Worm (Caenorhabditis elegans) whole organism, late embryonic: ENCODE data around the gene ugt-54.

ENCODE experiments used
- C08G9.2 ChIP-seq: sonication (generic microtip); optimal IDR thresholded peaks from 2 replicates; lab custom pipeline; 2016; ENCODE audit warnings: mild to moderate bottlenecking, missing genetic modification characterization, moderate library complexity, missing compliant biosample characterization
- F13H6.1 ChIP-seq: sonication (generic microtip); optimal IDR thresholded peaks from 2 replicates; lab custom pipeline; 2016; ENCODE audit warnings: missing genetic modification characterization, missing compliant biosample characterization
- K02D7.2 ChIP-seq: sonication (generic microtip); optimal IDR thresholded peaks from 2 replicates; lab custom pipeline; 2017; ENCODE audit warnings: mild to moderate bottlenecking, missing genetic modification characterization, missing compliant biosample characterization
- K09A11.1 ChIP-seq: sonication (generic microtip); optimal IDR thresholded peaks from 2 replicates; lab custom pipeline; 2017; ENCODE audit warnings: antibody characterized with exemption, mild to moderate bottlenecking, missing genetic modification characterization, missing compliant biosample characterization; ENCODE audit not compliant: insufficient read depth
- T23F11.4 ChIP-seq: fragments of 200-800 bp; sonication (Bioruptor generic); optimal IDR thresholded peaks from 2 replicates; lab custom pipeline; 2018; ENCODE audit warnings: mild to moderate bottlenecking, missing genetic modification characterization, missing compliant biosample characterization
- Y22D7AL.16 ChIP-seq: sonication (generic microtip); optimal IDR thresholded peaks from 2 replicates; lab custom pipeline; 2016; ENCODE audit warnings: missing genetic modification characterization, missing compliant biosample characterization
- ceh-14 ChIP-seq: sonication (generic microtip); optimal IDR thresholded peaks from 2 replicates; lab custom pipeline; 2016; ENCODE audit warnings: missing genotype, missing genetic modification characterization, missing compliant biosample characterization
- ceh-18 ChIP-seq: sonication (generic microtip); optimal IDR thresholded peaks from 2 replicates; lab custom pipeline; 2016; ENCODE audit warnings: missing genetic modification characterization, missing compliant biosample characterization
- ceh-2 ChIP-seq: sonication (generic microtip); optimal IDR thresholded peaks from 2 replicates; lab custom pipeline; 2016; ENCODE audit warnings: missing genotype, missing genetic modification characterization, missing compliant biosample characterization
- ceh-24 ChIP-seq: sonication (generic microtip); optimal IDR thresholded peaks from 2 replicates; lab custom pipeline; 2016; ENCODE audit warnings: mild to moderate bottlenecking, missing genetic modification characterization, missing compliant biosample characterization
- ceh-30 ChIP-seq: fragments of 150-350 bp; optimal IDR thresholded peaks from 2 replicates; lab custom pipeline; 2014; ENCODE audit warnings: missing biosample characterization, missing genetic modification characterization
- ceh-31 ChIP-seq: sonication (generic microtip); optimal IDR thresholded peaks from 2 replicates; lab custom pipeline; 2016; ENCODE audit warnings: missing genetic modification characterization, missing compliant biosample characterization
- ceh-34 ChIP-seq: sonication (generic microtip); optimal IDR thresholded peaks from 2 replicates; lab custom pipeline; 2016; ENCODE audit warnings: mild to moderate bottlenecking, missing genetic modification characterization, missing compliant biosample characterization
- ceh-48 ChIP-seq: sonication (generic microtip); optimal IDR thresholded peaks from 2 replicates; lab custom pipeline; 2016; ENCODE audit warnings: missing genetic modification characterization, inconsistent platforms, missing compliant biosample characterization
- che-1 ChIP-seq: sonication (generic microtip); optimal IDR thresholded peaks from 2 replicates; lab custom pipeline; 2016; ENCODE audit warnings: mild to moderate bottlenecking, missing genetic modification characterization, missing compliant biosample characterization
- dmd-4 ChIP-seq: sonication (generic microtip); optimal IDR thresholded peaks from 2 replicates; lab custom pipeline; 2016; ENCODE audit warnings: borderline replicate concordance, missing genetic modification characterization, missing compliant biosample characterization
- dve-1 ChIP-seq: sonication (generic microtip); optimal IDR thresholded peaks from 2 replicates; lab custom pipeline; 2017; ENCODE audit warnings: antibody characterized with exemption, mild to moderate bottlenecking, missing genetic modification characterization, missing compliant biosample characterization
- elt-4 ChIP-seq: sonication (generic microtip); optimal IDR thresholded peaks from 2 replicates; lab custom pipeline; 2016; ENCODE audit warnings: missing genetic modification characterization, missing compliant biosample characterization
- ets-4 ChIP-seq: sonication (generic microtip); optimal IDR thresholded peaks from 2 replicates; lab custom pipeline; 2016; ENCODE audit warnings: missing genetic modification characterization, missing compliant biosample characterization
- fkh-6 ChIP-seq: sonication (generic microtip); optimal IDR thresholded peaks from 2 replicates; lab custom pipeline; 2016; ENCODE audit warnings: missing genetic modification characterization, missing compliant biosample characterization
- hlh-6 ChIP-seq: sonication (generic microtip); optimal IDR thresholded peaks from 2 replicates; lab custom pipeline; 2016; ENCODE audit warnings: missing genotype, missing genetic modification characterization, missing compliant biosample characterization
- lim-6 ChIP-seq: sonication (generic microtip); optimal IDR thresholded peaks from 2 replicates; lab custom pipeline; 2016; ENCODE audit warnings: missing genetic modification characterization, missing compliant biosample characterization
- lin-11 ChIP-seq: fragments of 200-800 bp; sonication (Bioruptor generic); optimal IDR thresholded peaks from 2 replicates; lab custom pipeline; 2018; ENCODE audit warnings: mild to moderate bottlenecking, missing genetic modification characterization, missing compliant biosample characterization
- madf-2 ChIP-seq: sonication (generic microtip); optimal IDR thresholded peaks from 2 replicates; lab custom pipeline; 2017; ENCODE audit warnings: missing genetic modification characterization, missing compliant biosample characterization
- mec-3 ChIP-seq: sonication (generic microtip); optimal IDR thresholded peaks from 2 replicates; lab custom pipeline; 2016; ENCODE audit warnings: borderline replicate concordance, missing genetic modification characterization, missing compliant biosample characterization
- nhr-232 ChIP-seq: sonication (generic microtip); optimal IDR thresholded peaks from 2 replicates; lab custom pipeline; 2016; ENCODE audit warnings: missing genetic modification characterization, missing compliant biosample characterization
- npax-4 ChIP-seq: sonication (generic microtip); optimal IDR thresholded peaks from 2 replicates; lab custom pipeline; 2016; ENCODE audit warnings: missing genetic modification characterization, missing compliant biosample characterization
- pat-9 ChIP-seq: fragments of 200-800 bp; sonication (Bioruptor generic); optimal IDR thresholded peaks from 2 replicates; lab custom pipeline; 2018; ENCODE audit warnings: mild to moderate bottlenecking, missing genetic modification characterization, moderate library complexity, missing compliant biosample characterization
- pha-4 ChIP-seq: fragments of 150-350 bp; optimal IDR thresholded peaks from 2 replicates; lab custom pipeline; 2018; ENCODE audit warnings: missing biosample characterization, missing genetic modification reagents, missing genetic modification characterization
- pqm-1 ChIP-seq: sonication (generic microtip); optimal IDR thresholded peaks from 2 replicates; lab custom pipeline; 2016; ENCODE audit warnings: missing genetic modification characterization, missing compliant biosample characterization
- pros-1 ChIP-seq: fragments of 150-350 bp; optimal IDR thresholded peaks from 2 replicates; lab custom pipeline; 2014; ENCODE audit warnings: missing biosample characterization, missing genetic modification reagents, missing genetic modification characterization
- sox-2 ChIP-seq: fragments of 200-800 bp; sonication (Bioruptor generic); IDR thresholded peaks from 2 replicates; pipeline ENCODE4 v1.3.6; 2022; ENCODE audit warnings: missing genetic modification reagents, missing genetic modification characterization, missing compliant biosample characterization
- sox-4 ChIP-seq: sonication (generic microtip); optimal IDR thresholded peaks from 2 replicates; lab custom pipeline; 2017; ENCODE audit warnings: mild to moderate bottlenecking, missing genetic modification characterization, inconsistent platforms, missing compliant biosample characterization
- tbx-7 ChIP-seq: sonication (generic microtip); optimal IDR thresholded peaks from 2 replicates; lab custom pipeline; 2016; ENCODE audit warnings: missing genotype, missing genetic modification characterization, missing compliant biosample characterization
- ttx-3 ChIP-seq: sonication (generic microtip); optimal IDR thresholded peaks from 2 replicates; lab custom pipeline; 2016; ENCODE audit warnings: missing genetic modification reagents, missing genetic modification characterization, missing compliant biosample characterization
- unc-3 ChIP-seq, 2 experiments: fragments of 200-800 bp in 1 of 2; sonication (Bioruptor generic) in 1 of 2; sonication (generic microtip) in 1 of 2; conservative IDR thresholded peaks in 1 of 2; optimal IDR thresholded peaks in 1 of 2; 2 replicates each; pipeline versions ENCODE4 v1.3.6 to Lab custom; 2016 to 2022; ENCODE audit warnings: missing compliant biosample characterization in 2 of 2, missing genetic modification characterization in 2 of 2, missing genetic modification reagents in 1 of 2
- unc-55 ChIP-seq: sonication (generic microtip); optimal IDR thresholded peaks from 2 replicates; lab custom pipeline; 2017; ENCODE audit warnings: missing biosample characterization, missing genetic modification reagents, missing genetic modification characterization
- unc-86 ChIP-seq: sonication (generic microtip); optimal IDR thresholded peaks from 2 replicates; lab custom pipeline; 2016; ENCODE audit warnings: missing genetic modification characterization, missing compliant biosample characterization
- zip-5 ChIP-seq: sonication (generic microtip); optimal IDR thresholded peaks from 2 replicates; lab custom pipeline; 2016; ENCODE audit warnings: missing genetic modification characterization, missing compliant biosample characterization
- ztf-16 ChIP-seq: sonication (generic microtip); optimal IDR thresholded peaks from 2 replicates; lab custom pipeline; 2017; ENCODE audit warnings: missing genetic modification characterization, missing compliant biosample characterization

Gene ugt-54

DNA sequence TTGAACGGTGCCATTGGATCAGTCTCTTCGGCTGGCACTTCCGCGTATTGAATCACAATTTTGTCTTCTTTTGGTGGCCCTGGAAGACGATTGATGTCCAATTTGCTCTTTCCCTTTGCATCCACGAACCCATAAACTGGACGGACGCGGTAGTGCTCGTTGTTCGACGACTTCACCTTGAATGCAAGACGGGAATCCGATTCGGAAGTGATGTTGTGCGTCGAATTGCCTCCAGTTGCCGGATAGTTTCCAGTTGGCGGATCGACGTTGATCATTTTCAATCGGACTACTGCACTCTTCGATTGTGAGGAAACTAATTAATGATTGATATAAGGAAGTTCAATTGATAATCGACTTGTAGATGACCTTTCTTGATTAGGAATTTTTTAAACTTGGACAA, 23.2 kb upstream of the ugt-54 start, which contains the start of gene ssp-34:
Gene ssp-34, minus strand, starts transcription at position 275 of the 400 bp plus-strand sequence.
- no peak for TF ChIP-seq zip-5 (tag; lab: Kevin White, UChicago)
- no peak for TF ChIP-seq fkh-6 (tag; lab: Kevin White, UChicago)
- no peak for TF ChIP-seq ttx-3 (tag; lab: Kevin White, UChicago)
- TF ChIP-seq sox-4 (tag; lab: Kevin White, UChicago): no peak
- no peak for TF ChIP-seq unc-3 (GFP tag; conservative IDR thresholded peaks at IDR 0.05; lab: Robert Waterston, UW)
- TF ChIP-seq unc-3 (tag; optimal IDR thresholded peaks at IDR 0.05; lab: Kevin White, UChicago): no peak
- no peak for TF ChIP-seq unc-86 (tag; lab: Kevin White, UChicago)
- no peak for TF ChIP-seq pat-9 (tag; lab: Kevin White, UChicago)
- TF ChIP-seq mec-3 (tag; lab: Kevin White, UChicago): no peak

- TF ChIP-seq K02D7.2 (tag; lab: Kevin White, UChicago): no peak
- TF ChIP-seq pros-1: no peak
- TF ChIP-seq nhr-232 (tag; lab: Kevin White, UChicago): no peak
- TF ChIP-seq che-1 (tag; lab: Kevin White, UChicago): no peak
- TF ChIP-seq F13H6.1 (tag; lab: Kevin White, UChicago): no peak
- TF ChIP-seq lin-11 (tag; lab: Kevin White, UChicago): no peak
- no peak for TF ChIP-seq K09A11.1
- no peak for TF ChIP-seq ceh-24 (tag; lab: Kevin White, UChicago)
- no peak for TF ChIP-seq unc-55 (GFP tag; lab: Kevin White, UChicago)
- no peak for TF ChIP-seq tbx-7
- TF ChIP-seq, all 69 proteins: peak for 0
Measured at ce11 chrIV:10744475-10744874, 17.0 kb upstream of the ugt-54 start, which contains the start of gene T25B9.3. T25B9.3 (plus strand) TSS chrIV:10744775.

- no peak for TF ChIP-seq ztf-16 (tag; lab: Kevin White, UChicago)
- no peak for TF ChIP-seq ceh-48 (tag; lab: Kevin White, UChicago)
- TF ChIP-seq T23F11.4: no peak
- no peak for TF ChIP-seq ttx-3 (tag; lab: Kevin White, UChicago)
- TF ChIP-seq ets-4: no peak
- TF ChIP-seq Y22D7AL.16 (tag; lab: Kevin White, UChicago): no peak
- TF ChIP-seq unc-55 (GFP tag; lab: Kevin White, UChicago): no peak
- no peak for TF ChIP-seq K02D7.2 (tag; lab: Kevin White, UChicago)
- no peak for TF ChIP-seq elt-4
- no peak for TF ChIP-seq hlh-6 (tag; lab: Kevin White, UChicago)
- TF ChIP-seq pqm-1 (tag; lab: Kevin White, UChicago): no peak
- TF ChIP-seq dmd-4 (tag; lab: Kevin White, UChicago): no peak
- no peak for TF ChIP-seq ceh-18
- TF ChIP-seq tbx-7: no peak
- TF ChIP-seq ceh-31: no peak
- TF ChIP-seq ceh-34 (tag; lab: Kevin White, UChicago): no peak
- no peak for TF ChIP-seq lim-6
- TF ChIP-seq ceh-2 (tag; lab: Kevin White, UChicago): no peak
Measured at ce11 chrIV:10745332-10745731, 16.2 kb upstream of the ugt-54 start.

ce11 chrIV:10750041-10750440, 11.5 kb upstream of the ugt-54 start, which contains the start of gene T25B9.1:
T25B9.1 (minus strand) TSS chrIV:10750141.
- no peak for TF ChIP-seq pha-4
- no peak for TF ChIP-seq ceh-30
- no peak for TF ChIP-seq sox-2 (GFP tag; lab: Robert Waterston, UW)
- no peak for TF ChIP-seq ceh-14 (tag; lab: Kevin White, UChicago)
- no peak for TF ChIP-seq dve-1
- no peak for TF ChIP-seq npax-4 (tag; lab: Kevin White, UChicago)
- no peak for TF ChIP-seq C08G9.2 (tag; lab: Kevin White, UChicago)
- TF ChIP-seq madf-2 (tag; lab: Kevin White, UChicago): no peak
